Worm (Caenorhabditis elegans) whole organism, late embryonic: ENCODE measurements around the gene rpc-1.

Source experiments
- ama-1 ChIP-seq: fragments of 150-350 bp; optimal IDR thresholded peaks from 2 replicates; lab custom pipeline; 2014
- fax-1 ChIP-seq: sonication (generic microtip); optimal IDR thresholded peaks from 2 replicates; lab custom pipeline; 2016; ENCODE audit warnings: missing genotype, missing genetic modification characterization, missing compliant biosample characterization
- hlh-8 ChIP-seq: sonication (generic microtip); optimal IDR thresholded peaks from 2 replicates; lab custom pipeline; 2016; ENCODE audit warnings: missing genotype, missing genetic modification characterization, missing compliant biosample characterization
- lin-11 ChIP-seq: fragments of 200-800 bp; sonication (Bioruptor generic); optimal IDR thresholded peaks from 2 replicates; lab custom pipeline; 2018; ENCODE audit warnings: mild to moderate bottlenecking, missing genetic modification characterization, missing compliant biosample characterization

- no peak for TF ChIP-seq hlh-8
- no peak for TF ChIP-seq ama-1 (lab: Kevin White, UChicago)
- TF ChIP-seq lin-11 (tag; lab: Kevin White, UChicago): no peak
- TF ChIP-seq fax-1 (tag; lab: Kevin White, UChicago): no peak
Observed at ce11 chrIV:7165723-7166122, at the start of gene rpc-1.
